Fruit fly (Drosophila melanogaster) whole organism, larva: ENCODE measurements around the gene CG10958.

Experiments
- noc ChIP-seq: fragments of 200-800 bp; sonication (Bioruptor generic); optimal IDR thresholded peaks from 3 replicates; lab custom pipeline; 2019; ENCODE audit warnings: missing biosample characterization, mild to moderate bottlenecking, missing genetic modification characterization, moderate library complexity

Gene CG10958

dm6 chrX:8177030-8177349 is 44.9 kb downstream of the CG10958 start, which contains the start of gene slpr:
slpr (minus strand) TSS chrX:8177185.
- no peak for TF ChIP-seq noc (tag; lab: Kevin White, UChicago)

DNA sequence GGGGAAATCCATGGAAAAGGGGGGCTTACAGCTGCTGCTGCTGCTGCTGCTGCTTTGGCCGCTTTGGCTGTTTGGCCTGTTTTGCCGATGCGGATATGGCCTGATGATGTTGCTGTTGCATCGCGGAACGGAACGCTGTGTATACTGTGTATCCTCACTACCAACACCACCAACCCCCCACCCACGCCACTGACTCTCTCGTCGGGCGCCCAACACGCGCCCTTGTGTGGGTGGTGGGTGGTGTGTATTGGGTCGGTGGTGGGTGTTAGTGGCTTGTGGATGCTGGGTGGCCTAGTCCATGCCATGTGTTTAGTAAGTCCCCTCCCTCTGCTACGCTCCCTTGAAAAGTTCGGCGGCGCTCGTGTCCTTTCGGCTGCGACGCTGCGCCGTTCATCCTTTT is 45.7 kb downstream of the CG10958 start:
- TF ChIP-seq noc (tag; lab: Kevin White, UChicago), result no peak

DNA sequence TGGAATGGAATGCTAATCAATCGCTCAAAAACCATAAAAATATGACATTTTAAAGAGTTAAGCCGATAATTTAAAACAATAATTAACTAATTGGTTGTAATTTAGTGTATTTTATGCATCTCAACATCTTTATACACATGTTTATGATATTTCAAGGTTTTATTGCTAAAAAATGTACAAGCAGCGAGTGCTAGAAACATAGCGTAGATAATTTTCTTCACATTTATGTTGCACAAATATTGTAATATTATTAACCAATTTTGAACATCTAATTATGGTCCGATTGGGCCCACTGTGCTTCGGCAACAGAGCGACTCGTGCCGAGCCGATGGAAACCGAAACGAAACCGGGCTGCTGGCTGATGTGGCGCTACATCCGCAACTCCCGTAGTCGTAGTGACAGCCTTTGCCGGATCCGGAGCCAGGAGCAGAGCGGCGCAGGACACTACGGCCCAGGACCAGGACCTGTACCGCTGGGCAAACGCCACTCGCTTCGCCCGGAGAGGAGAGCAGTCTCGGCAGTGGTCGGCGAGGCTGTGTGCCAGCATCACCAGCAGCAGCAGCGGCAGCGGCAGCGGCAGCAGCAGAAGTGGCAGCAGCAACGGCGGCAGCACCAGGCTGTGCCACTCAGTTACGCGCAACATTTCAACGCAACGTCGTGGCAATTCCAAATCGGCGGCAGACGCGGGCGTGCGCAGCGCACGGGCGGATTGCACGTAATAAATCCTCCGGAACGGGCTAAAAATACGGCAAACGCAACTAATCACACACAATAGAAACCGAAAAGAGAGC is 46.3 kb downstream of the CG10958 start, which contains the start of gene sdt:
Gene sdt (plus strand): TSS at position 385 of the 791 bp plus-strand sequence.
- TF ChIP-seq noc (tag; lab: Kevin White, UChicago), result no peak

dm6 chrX:8178989-8179388 is 46.9 kb downstream of the CG10958 start:
- TF ChIP-seq noc (tag; lab: Kevin White, UChicago), result no peak

- TF ChIP-seq noc (tag; lab: Kevin White, UChicago), result no peak
These were observed 47.8 kb downstream of the CG10958 start for dm6 chrX:8179858-8180257.
